Fruit fly (Drosophila melanogaster) whole organism, embryonic: Measurements from ENCODE around the gene CG15506.
A peak's percentile ranks its signal among the peaks of the same experiment; 100 is the strongest.

ENCODE experiments used
- Adf1 ChIP-seq: fragments of 200-800 bp; sonication (Bioruptor generic); IDR thresholded peaks from 2 replicates; pipeline ENCODE4 v1.3.6; 2022; ENCODE audit warnings: missing biosample characterization, missing genetic modification characterization
- CG10321 ChIP-seq: fragments of 200-800 bp; sonication (Bioruptor generic); IDR thresholded peaks from 2 replicates; pipeline ENCODE4 v1.3.6; 2022; ENCODE audit warnings: missing biosample characterization, missing genetic modification characterization
- CG10565 ChIP-seq: fragments of 200-800 bp; sonication (Bioruptor generic); optimal IDR thresholded peaks from 3 replicates; lab custom pipeline; 2016; ENCODE audit warnings: missing biosample characterization, mild to moderate bottlenecking, missing genetic modification characterization
- CG11085 ChIP-seq: fragments of 200-800 bp; sonication (Bioruptor generic); IDR thresholded peaks from 2 replicates; pipeline ENCODE4 v1.3.6; 2022; ENCODE audit warnings: missing biosample characterization, missing genetic modification characterization
- CG11504 ChIP-seq: fragments of 200-800 bp; sonication (Bioruptor generic); optimal IDR thresholded peaks from 3 replicates; lab custom pipeline; 2019; ENCODE audit warnings: missing biosample characterization, mild to moderate bottlenecking, missing genetic modification characterization, moderate library complexity
- CG12155 ChIP-seq: fragments of 200-800 bp; sonication (Bioruptor generic); optimal IDR thresholded peaks from 3 replicates; lab custom pipeline; 2016; ENCODE audit warnings: missing biosample characterization, missing genetic modification characterization
- CG15479 ChIP-seq: fragments of 200-800 bp; sonication (Bioruptor generic); optimal IDR thresholded peaks from 3 replicates; lab custom pipeline; 2019; ENCODE audit warnings: missing biosample characterization, mild to moderate bottlenecking, missing genetic modification characterization, moderate library complexity
- CG16813 ChIP-seq: fragments of 200-800 bp; sonication (Bioruptor generic); IDR thresholded peaks from 3 replicates; pipeline ENCODE4 v1.3.6; 2022; ENCODE audit warnings: missing biosample characterization, missing genetic modification characterization; ENCODE audit not compliant: partially characterized antibody
- CG17802 ChIP-seq: fragments of 200-800 bp; sonication (Bioruptor generic); optimal IDR thresholded peaks from 2 replicates; lab custom pipeline; 2018; ENCODE audit warnings: missing biosample characterization, mild to moderate bottlenecking, missing genetic modification characterization, moderate library complexity
- CG1832 ChIP-seq: fragments of 200-800 bp; sonication (Bioruptor generic); optimal IDR thresholded peaks from 2 replicates; lab custom pipeline; 2017; ENCODE audit warnings: missing biosample characterization, mild to moderate bottlenecking, missing genetic modification characterization, inconsistent platforms
- CG18599 ChIP-seq: fragments of 200-800 bp; sonication (Bioruptor generic); optimal IDR thresholded peaks from 3 replicates; lab custom pipeline; 2017; ENCODE audit warnings: missing biosample characterization, missing genetic modification characterization, mild to moderate bottlenecking, moderate library complexity, missing genetic modification reagents
- CG30431 ChIP-seq: fragments of 200-800 bp; sonication (Bioruptor generic); optimal IDR thresholded peaks from 2 replicates; lab custom pipeline; 2017; ENCODE audit warnings: missing biosample characterization, missing genetic modification characterization
- CG31388 ChIP-seq: fragments of 200-800 bp; sonication (Bioruptor generic); optimal IDR thresholded peaks from 2 replicates; lab custom pipeline; 2016; ENCODE audit warnings: missing biosample characterization, missing genetic modification characterization
- CG32767 ChIP-seq: fragments of 200-800 bp; sonication (Bioruptor generic); IDR thresholded peaks from 2 replicates; pipeline ENCODE4 v1.3.6; 2022; ENCODE audit warnings: missing biosample characterization, missing genetic modification characterization
- CG34224 ChIP-seq: fragments of 200-800 bp; sonication (Bioruptor generic); IDR thresholded peaks from 3 replicates; pipeline ENCODE4 v1.3.6; 2022; ENCODE audit warnings: missing biosample characterization, missing genetic modification characterization; ENCODE audit not compliant: partially characterized antibody
- CG4820 ChIP-seq: fragments of 200-800 bp; sonication (Bioruptor generic); optimal IDR thresholded peaks from 3 replicates; lab custom pipeline; 2016; ENCODE audit warnings: missing biosample characterization, missing genetic modification characterization
- CG7372 ChIP-seq: fragments of 200-800 bp; sonication (Bioruptor generic); IDR thresholded peaks from 2 replicates; pipeline ENCODE4 v1.3.6; 2022; ENCODE audit warnings: missing biosample characterization, missing genetic modification characterization
- CG8478 ChIP-seq: fragments of >200 bp; optimal IDR thresholded peaks from 2 replicates; lab custom pipeline; 2018
- D ChIP-seq, 2 experiments: fragments of 200-800 bp in 1 of 2; fragments of >200 bp in 1 of 2; sonication (Bioruptor generic) in 1 of 2; optimal IDR thresholded peaks; 2 replicates in 1 of 2; 3 replicates in 1 of 2; lab custom pipeline; 2017; ENCODE audit warnings: mild to moderate bottlenecking in 1 of 2, missing biosample characterization in 1 of 2, missing genetic modification characterization in 1 of 2, missing genetic modification reagents in 1 of 2
- Deaf1 ChIP-seq: fragments of 200-800 bp; optimal IDR thresholded peaks from 3 replicates; lab custom pipeline; 2019; ENCODE audit warnings: missing biosample characterization, mild to moderate bottlenecking, missing genetic modification characterization, moderate library complexity
- Dll ChIP-seq: fragments of 200-800 bp; sonication (Bioruptor generic); IDR thresholded peaks from 4 replicates; pipeline ENCODE4 v1.3.6; 2022; ENCODE audit warnings: missing biosample characterization, missing genetic modification characterization; ENCODE audit not compliant: partially characterized antibody
- Elba2 ChIP-seq: fragments of 200-800 bp; sonication (Bioruptor generic); optimal IDR thresholded peaks from 3 replicates; lab custom pipeline; 2016; ENCODE audit warnings: missing biosample characterization, missing genetic modification characterization
- Jarid2 ChIP-seq: fragments of 200-800 bp; sonication (Bioruptor generic); optimal IDR thresholded peaks from 3 replicates; lab custom pipeline; 2017; ENCODE audit warnings: mild to moderate bottlenecking, missing biosample characterization, missing genetic modification reagents, missing genetic modification characterization
- Med ChIP-seq: fragments of 200-800 bp; sonication (Bioruptor generic); peaks from one replicate; lab custom pipeline; 2016; ENCODE audit warnings: missing biosample characterization, missing genetic modification characterization, mild to moderate bottlenecking, inconsistent platforms, moderate library complexity
- Nf-YA ChIP-seq: fragments of 200-800 bp; sonication (Bioruptor generic); IDR thresholded peaks from 2 replicates; pipeline ENCODE4 v1.3.6; 2022; ENCODE audit warnings: missing biosample characterization, missing genetic modification characterization
- Nf-YB ChIP-seq: fragments of 200-800 bp; sonication (Bioruptor generic); optimal IDR thresholded peaks from 3 replicates; lab custom pipeline; 2019; ENCODE audit warnings: missing biosample characterization, mild to moderate bottlenecking, missing genetic modification characterization, moderate library complexity
- Nf-YC ChIP-seq: fragments of 200-800 bp; optimal IDR thresholded peaks from 3 replicates; lab custom pipeline; 2019; ENCODE audit warnings: missing biosample characterization, mild to moderate bottlenecking, missing genetic modification characterization, moderate library complexity
- TFAM ChIP-seq: fragments of 200-800 bp; sonication (Bioruptor generic); optimal IDR thresholded peaks from 2 replicates; lab custom pipeline; 2017; ENCODE audit warnings: missing biosample characterization, missing genetic modification characterization, inconsistent platforms
- Trl ChIP-seq, 3 experiments: fragments of >200 bp in 2 of 3; fragments of 200-800 bp in 1 of 3; sonication (Bioruptor generic) in 1 of 3; optimal IDR thresholded peaks; 2 replicates in 1 of 3; 3 replicates in 2 of 3; lab custom pipeline; 2016 to 2017; ENCODE audit warnings: missing biosample characterization in 1 of 3, missing genetic modification characterization in 1 of 3
- cg ChIP-seq: fragments of 200-800 bp; sonication (Bioruptor generic); optimal IDR thresholded peaks from 3 replicates; lab custom pipeline; 2019; ENCODE audit warnings: missing biosample characterization, mild to moderate bottlenecking, missing genetic modification characterization, moderate library complexity
- chinmo ChIP-seq: fragments of 200-800 bp; sonication (Bioruptor generic); IDR thresholded peaks from 4 replicates; pipeline ENCODE4 v1.3.6; 2022; ENCODE audit warnings: missing biosample characterization, missing genetic modification characterization; ENCODE audit not compliant: partially characterized antibody
- chn ChIP-seq: fragments of 200-800 bp; sonication (Bioruptor generic); optimal IDR thresholded peaks from 2 replicates; lab custom pipeline; 2016; ENCODE audit warnings: missing biosample characterization, missing genetic modification characterization
- dmrt99B ChIP-seq: fragments of 200-800 bp; sonication (Bioruptor generic); optimal IDR thresholded peaks from 2 replicates; lab custom pipeline; 2018; ENCODE audit warnings: missing biosample characterization, mild to moderate bottlenecking, missing genetic modification characterization, moderate library complexity
- ewg ChIP-seq: fragments of 200-800 bp; sonication (Bioruptor generic); optimal IDR thresholded peaks from 3 replicates; lab custom pipeline; 2017; ENCODE audit warnings: mild to moderate bottlenecking, missing biosample characterization, missing genetic modification reagents, missing genetic modification characterization
- gce ChIP-seq: fragments of 200-800 bp; sonication (Bioruptor generic); IDR thresholded peaks from 3 replicates; pipeline ENCODE4 v1.3.6; 2022; ENCODE audit warnings: missing biosample characterization, missing genetic modification characterization
- odd ChIP-seq: fragments of 200-800 bp; sonication (Bioruptor generic); optimal IDR thresholded peaks from 2 replicates; lab custom pipeline; 2017; ENCODE audit warnings: missing biosample characterization, mild to moderate bottlenecking, missing genetic modification characterization
- onecut ChIP-seq: fragments of 200-800 bp; sonication (Bioruptor generic); IDR thresholded peaks from 2 replicates; pipeline ENCODE4 v1.3.6; 2022; ENCODE audit warnings: missing biosample characterization, missing genetic modification characterization
- rib ChIP-seq: fragments of 200-800 bp; sonication (Bioruptor generic); IDR thresholded peaks from 2 replicates; pipeline ENCODE4 v1.3.6; 2022; ENCODE audit warnings: missing biosample characterization, missing genetic modification characterization
- sd ChIP-seq: fragments of 200-800 bp; sonication (Bioruptor generic); optimal IDR thresholded peaks from 3 replicates; lab custom pipeline; 2018; ENCODE audit warnings: missing biosample characterization, mild to moderate bottlenecking, missing genetic modification characterization, moderate library complexity
- seq ChIP-seq: fragments of 200-800 bp; sonication (Bioruptor generic); IDR thresholded peaks from 2 replicates; pipeline ENCODE4 v1.3.6; 2022; ENCODE audit warnings: missing biosample characterization, missing genetic modification characterization
- ssp ChIP-seq: fragments of 200-800 bp; sonication (Bioruptor generic); IDR thresholded peaks from 2 replicates; pipeline ENCODE4 v1.3.6; 2022; ENCODE audit warnings: missing biosample characterization, missing genetic modification characterization
- tap ChIP-seq: fragments of 200-800 bp; optimal IDR thresholded peaks from 3 replicates; lab custom pipeline; 2019; ENCODE audit warnings: missing biosample characterization, mild to moderate bottlenecking, missing genetic modification characterization, moderate library complexity
- yki ChIP-seq: fragments of >200 bp; optimal IDR thresholded peaks from 3 replicates; lab custom pipeline; 2018
- zen2 ChIP-seq: fragments of 200-800 bp; sonication (Bioruptor generic); IDR thresholded peaks from 3 replicates; pipeline ENCODE4 v1.3.6; 2022; ENCODE audit warnings: missing biosample characterization, missing genetic modification characterization; ENCODE audit not compliant: partially characterized antibody

The CG15506 gene

DNA sequence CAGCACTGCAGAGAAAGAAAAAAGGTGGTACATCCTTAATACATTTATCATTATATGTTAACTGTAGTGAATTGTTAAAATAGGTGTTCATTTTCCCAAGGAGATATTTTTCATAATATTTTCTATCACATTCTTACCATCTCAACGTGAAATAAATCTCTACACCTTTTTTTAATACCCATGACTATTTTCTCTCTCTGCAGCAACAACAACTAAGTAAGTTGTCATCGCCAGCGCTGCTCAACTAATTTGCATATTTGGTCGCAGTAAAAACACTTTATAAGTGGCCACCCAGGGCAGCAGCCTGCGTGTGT is 28.0 kb upstream of the CG15506 start (continued):
- TF ChIP-seq CG10565 (no peak), CG30431 (peak; percentile 8)

DNA sequence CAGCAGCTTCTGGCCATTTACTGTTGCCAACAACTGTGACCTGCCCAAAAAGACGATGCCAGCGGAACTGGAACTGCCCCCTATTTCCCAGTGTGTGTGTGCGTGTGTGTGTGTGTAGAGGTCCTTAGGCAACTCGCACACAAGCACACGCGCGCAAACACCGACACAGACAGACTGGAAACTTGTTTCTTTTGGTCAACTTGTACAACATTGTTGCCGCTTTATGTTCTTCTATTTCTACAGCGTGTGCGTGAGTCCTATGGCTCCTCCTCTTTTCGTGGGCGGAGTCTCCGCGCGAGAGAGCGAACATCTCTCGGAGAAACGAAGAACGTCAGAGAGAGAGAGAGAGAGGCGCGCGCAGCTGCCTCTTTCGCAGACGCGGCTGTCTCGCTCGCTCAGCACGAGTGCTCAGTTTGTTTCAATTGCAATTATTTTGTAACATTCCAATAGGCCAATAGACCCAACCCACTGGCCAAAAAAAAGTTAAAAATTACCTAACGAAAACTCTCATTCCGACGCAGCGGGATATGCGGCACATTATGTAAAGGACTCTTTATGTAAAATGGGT is 27.4 kb upstream of the CG15506 start:
- TF ChIP-seq CG16813 (GFP tag; lab: Robert Waterston, UW) = 0 out of 3 replicates have a peak, but pooled peaks have one; percentile 34
- peak; percentile 82 for TF ChIP-seq CG10321 (GFP tag; lab: Robert Waterston, UW)
- TF ChIP-seq Trl (optimal IDR thresholded peaks at IDR 0.05; lab: Kevin White, UChicago) = peak; percentile 67 to 87
- no peak for TF ChIP-seq Trl (GFP tag; optimal IDR thresholded peaks at IDR 0.05; lab: Kevin White, UChicago)
- TF ChIP-seq cg (GFP tag; lab: Kevin White, UChicago) = peak; percentile 78
- TF ChIP-seq CG4820 (GFP tag; lab: Kevin White, UChicago) = no peak
- peak; percentile 95 for TF ChIP-seq Nf-YC (tag; lab: Kevin White, UChicago)
- peak; percentile 53 for TF ChIP-seq Deaf1 (tag; lab: Kevin White, UChicago)
- 0 out of 3 replicates have a peak, but pooled peaks have one; percentile 37 for TF ChIP-seq zen2 (GFP tag; lab: Robert Waterston, UW)
- TF ChIP-seq CG1832 (GFP tag; lab: Kevin White, UChicago) = peak; percentile 93
- TF ChIP-seq D (optimal IDR thresholded peaks at IDR 0.05; lab: Kevin White, UChicago) = peak; percentile 89
- no peak for TF ChIP-seq D (GFP tag; optimal IDR thresholded peaks at IDR 0.05; lab: Kevin White, UChicago)
- TF ChIP-seq sd (tag; lab: Kevin White, UChicago) = no peak
- no peak for TF ChIP-seq CG12155
- no peak for TF ChIP-seq CG11085 (GFP tag; lab: Robert Waterston, UW)
- TF ChIP-seq seq = peak; percentile 59; the same call in 1 of the 2 replicates
- TF ChIP-seq CG8478 (lab: Kevin White, UChicago) = peak; percentile 4
- peak; percentile 69 for TF ChIP-seq yki
- TF ChIP-seq CG11504 (tag; lab: Kevin White, UChicago) = no peak
- TF ChIP-seq Jarid2 (GFP tag; lab: Kevin White, UChicago) = peak; percentile 42
- TF ChIP-seq Dll = 0 out of 4 replicates have a peak, but pooled peaks have one; percentile 28
- peak; percentile 20; the same call in 1 of the 2 replicates for TF ChIP-seq Adf1 (GFP tag; lab: Robert Waterston, UW)
- no peak for TF ChIP-seq CG18599 (GFP tag; lab: Kevin White, UChicago)
- TF ChIP-seq chn = no peak
- peak; percentile 90 for TF ChIP-seq ewg
- peak; percentile 39 for TF ChIP-seq CG15479
- TF ChIP-seq Nf-YB (GFP tag; lab: Kevin White, UChicago) = peak; percentile 95
- peak; percentile 79 for TF ChIP-seq Elba2 (GFP tag; lab: Kevin White, UChicago)
- 0 out of 2 replicates have a peak, but pooled peaks have one; percentile 37 for TF ChIP-seq Nf-YA (GFP tag; lab: Robert Waterston, UW)
- 0 out of 4 replicates have a peak, but pooled peaks have one; percentile 23 for TF ChIP-seq chinmo (GFP tag; lab: Robert Waterston, UW)

- TF ChIP-seq Deaf1 (tag; lab: Kevin White, UChicago) = peak; percentile 10
- TF ChIP-seq Adf1 (GFP tag; lab: Robert Waterston, UW) = peak; percentile 91
- peak; percentile 96 for TF ChIP-seq Nf-YB (GFP tag; lab: Kevin White, UChicago)
- TF ChIP-seq gce (GFP tag; lab: Robert Waterston, UW) = no peak
- TF ChIP-seq rib (GFP tag; lab: Robert Waterston, UW) = no peak
- no peak for TF ChIP-seq Nf-YA (GFP tag; lab: Robert Waterston, UW)
- no peak for TF ChIP-seq ssp (GFP tag; lab: Robert Waterston, UW)
- TF ChIP-seq CG34224 = 0 out of 3 replicates have a peak, but pooled peaks have one; percentile 22
- TF ChIP-seq Med (GFP tag; lab: Kevin White, UChicago) = peak; percentile 5
- peak; percentile 84; the same call in 1 of the 2 replicates for TF ChIP-seq seq
- peak; percentile 10 for TF ChIP-seq CG15479
- TF ChIP-seq tap = no peak
- peak; percentile 74 for TF ChIP-seq CG7372 (GFP tag; lab: Robert Waterston, UW)
- 0 out of 2 replicates have a peak, but pooled peaks have one; percentile 15 for TF ChIP-seq CG32767 (GFP tag; lab: Robert Waterston, UW)
- 0 out of 4 replicates have a peak, but pooled peaks have one; percentile 17 for TF ChIP-seq chinmo (GFP tag; lab: Robert Waterston, UW)
- TF ChIP-seq onecut (GFP tag; lab: Robert Waterston, UW) = no peak
- no peak for TF ChIP-seq CG31388
- peak in 1 of 2 experiments; percentile 24 for TF ChIP-seq Trl (optimal IDR thresholded peaks at IDR 0.05; lab: Kevin White, UChicago)
- TF ChIP-seq Trl (GFP tag; optimal IDR thresholded peaks at IDR 0.05; lab: Kevin White, UChicago) = no peak
- TF ChIP-seq cg (GFP tag; lab: Kevin White, UChicago) = peak; percentile 81
- TF ChIP-seq TFAM (GFP tag; lab: Kevin White, UChicago) = no peak
- no peak for TF ChIP-seq CG17802
- TF ChIP-seq dmrt99B (tag; lab: Kevin White, UChicago) = peak; percentile 57
- no peak for TF ChIP-seq odd (GFP tag; lab: Kevin White, UChicago)
Observed at dm6 chr3R:29692009-29692641, 26.3 kb upstream of the CG15506 start, which contains the start of gene dmrt99B. Gene dmrt99B (plus strand): TSS chr3R:29692591.
